Worm (Caenorhabditis elegans) whole organism, L2 larva: ENCODE results near the gene F54F7.14.

Source experiments
- C34F6.9 ChIP-seq: fragments of 150-350 bp; optimal IDR thresholded peaks from 2 replicates; lab custom pipeline; 2014; ENCODE audit warnings: missing biosample characterization, missing genetic modification characterization
- F13H6.1 ChIP-seq: sonication (generic microtip); optimal IDR thresholded peaks from 2 replicates; lab custom pipeline; 2016; ENCODE audit warnings: missing genetic modification characterization, missing compliant biosample characterization
- R02D3.7 ChIP-seq: fragments of 150-350 bp; optimal IDR thresholded peaks from 2 replicates; lab custom pipeline; 2014; ENCODE audit warnings: missing biosample characterization, missing genetic modification characterization
- Y55F3AM.14 ChIP-seq: fragments of 200-800 bp; sonication (Bioruptor generic); optimal IDR thresholded peaks from 2 replicates; lab custom pipeline; 2018; ENCODE audit warnings: mild to moderate bottlenecking, missing genetic modification characterization, missing compliant biosample characterization
- ZK546.5 ChIP-seq: sonication (generic microtip); optimal IDR thresholded peaks from 2 replicates; lab custom pipeline; 2017; ENCODE audit warnings: missing biosample characterization, missing genetic modification characterization
- alr-1 ChIP-seq: fragments of 150-350 bp; optimal IDR thresholded peaks from 2 replicates; lab custom pipeline; 2014; ENCODE audit warnings: missing biosample characterization, missing genetic modification characterization
- ama-1 ChIP-seq: fragments of 150-350 bp; optimal IDR thresholded peaks from 2 replicates; lab custom pipeline; 2018; ENCODE audit warnings: inconsistent platforms
- ceh-82 ChIP-seq: fragments of 150-350 bp; optimal IDR thresholded peaks from 2 replicates; lab custom pipeline; 2014; ENCODE audit warnings: missing biosample characterization, missing genetic modification characterization
- crh-2 ChIP-seq: sonication (generic microtip); optimal IDR thresholded peaks from 2 replicates; lab custom pipeline; 2017; ENCODE audit warnings: missing biosample characterization, missing genetic modification characterization
- dmd-4 ChIP-seq: sonication (generic microtip); optimal IDR thresholded peaks from 2 replicates; lab custom pipeline; 2017; ENCODE audit warnings: missing biosample characterization, missing genetic modification characterization
- elt-1 ChIP-seq: fragments of 150-350 bp; optimal IDR thresholded peaks from 2 replicates; lab custom pipeline; 2014; ENCODE audit warnings: missing biosample characterization, missing genetic modification characterization
- elt-3 ChIP-seq: sonication (generic microtip); optimal IDR thresholded peaks from 2 replicates; lab custom pipeline; 2017; ENCODE audit warnings: missing biosample characterization, missing genetic modification characterization
- gmeb-1 ChIP-seq: fragments of 150-350 bp; optimal IDR thresholded peaks from 2 replicates; lab custom pipeline; 2014; ENCODE audit warnings: missing biosample characterization, missing genetic modification characterization
- lin-13 ChIP-seq: fragments of 150-350 bp; optimal IDR thresholded peaks from 2 replicates; lab custom pipeline; 2014; ENCODE audit warnings: missing biosample characterization, missing genetic modification reagents, missing genetic modification characterization
- lin-39 ChIP-seq: fragments of 150-350 bp; optimal IDR thresholded peaks from 2 replicates; lab custom pipeline; 2014; ENCODE audit warnings: missing biosample characterization, missing genetic modification reagents, missing genetic modification characterization
- mab-5 ChIP-seq: fragments of 150-350 bp; optimal IDR thresholded peaks from 2 replicates; lab custom pipeline; 2014; ENCODE audit warnings: missing biosample characterization, missing genetic modification characterization
- mbf-1 ChIP-seq: sonication (generic microtip); optimal IDR thresholded peaks from 2 replicates; lab custom pipeline; 2017; ENCODE audit warnings: missing biosample characterization, missing genetic modification characterization
- nhr-10 ChIP-seq: sonication (generic microtip); optimal IDR thresholded peaks from 2 replicates; lab custom pipeline; 2017; ENCODE audit warnings: missing biosample characterization, missing genetic modification characterization
- nhr-11 ChIP-seq: fragments of 150-350 bp; optimal IDR thresholded peaks from 2 replicates; lab custom pipeline; 2014; ENCODE audit warnings: missing biosample characterization, missing genetic modification characterization
- nhr-12 ChIP-seq: fragments of 150-350 bp; optimal IDR thresholded peaks from 2 replicates; lab custom pipeline; 2014; ENCODE audit warnings: missing biosample characterization, missing genetic modification characterization
- nhr-129 ChIP-seq: fragments of 150-350 bp; optimal IDR thresholded peaks from 2 replicates; lab custom pipeline; 2014; ENCODE audit warnings: missing biosample characterization, missing genetic modification characterization
- nhr-21 ChIP-seq: fragments of 150-350 bp; optimal IDR thresholded peaks from 2 replicates; lab custom pipeline; 2014; ENCODE audit warnings: missing biosample characterization, missing genetic modification characterization
- nhr-23 ChIP-seq: fragments of 150-350 bp; optimal IDR thresholded peaks from 2 replicates; lab custom pipeline; 2014; ENCODE audit warnings: missing biosample characterization, missing genetic modification reagents, missing genetic modification characterization
- nhr-237 ChIP-seq: fragments of 150-350 bp; optimal IDR thresholded peaks from 2 replicates; lab custom pipeline; 2014; ENCODE audit warnings: missing biosample characterization, missing genetic modification characterization
- nhr-25 ChIP-seq: fragments of 150-350 bp; sonication (generic microtip); optimal IDR thresholded peaks from 3 replicates; lab custom pipeline; 2014; ENCODE audit warnings: missing biosample characterization, missing genetic modification characterization
- nhr-6 ChIP-seq: fragments of 150-350 bp; optimal IDR thresholded peaks from 2 replicates; lab custom pipeline; 2014; ENCODE audit warnings: missing biosample characterization, missing genetic modification characterization
- nhr-77 ChIP-seq: fragments of 150-350 bp; optimal IDR thresholded peaks from 2 replicates; lab custom pipeline; 2014; ENCODE audit warnings: missing biosample characterization, missing genetic modification characterization
- sem-4 ChIP-seq: fragments of 150-350 bp; optimal IDR thresholded peaks from 2 replicates; lab custom pipeline; 2014; ENCODE audit warnings: missing biosample characterization, missing genetic modification reagents, missing genetic modification characterization
- sma-3 ChIP-seq: sonication (generic microtip); optimal IDR thresholded peaks from 2 replicates; lab custom pipeline; 2016; ENCODE audit warnings: missing genetic modification reagents, missing genetic modification characterization, missing compliant biosample characterization
- sma-9 ChIP-seq, 2 experiments: fragments of 150-350 bp in 1 of 2; sonication (generic microtip) in 1 of 2; optimal IDR thresholded peaks; 2 replicates each; lab custom pipeline; 2014 to 2016; ENCODE audit warnings: missing genetic modification characterization in 2 of 2, mild to moderate bottlenecking in 1 of 2, missing biosample characterization in 1 of 2, missing compliant biosample characterization in 1 of 2, missing genetic modification reagents in 1 of 2, moderate library complexity in 1 of 2
- snpc-4 ChIP-seq: fragments of 150-350 bp; optimal IDR thresholded peaks from 2 replicates; lab custom pipeline; 2014; ENCODE audit warnings: missing biosample characterization, missing genetic modification characterization
- unc-39 ChIP-seq: fragments of 150-350 bp; optimal IDR thresholded peaks from 2 replicates; lab custom pipeline; 2014; ENCODE audit warnings: missing biosample characterization, missing genetic modification characterization
- unc-55 ChIP-seq: fragments of 150-350 bp; sonication (generic microtip); optimal IDR thresholded peaks from 3 replicates; lab custom pipeline; 2014; ENCODE audit warnings: missing biosample characterization, missing genetic modification reagents, missing genetic modification characterization
- ztf-11 ChIP-seq: sonication (generic microtip); optimal IDR thresholded peaks from 2 replicates; lab custom pipeline; 2017; ENCODE audit warnings: missing biosample characterization, missing genetic modification characterization
- ztf-4 ChIP-seq: fragments of 150-350 bp; optimal IDR thresholded peaks from 2 replicates; lab custom pipeline; 2014; ENCODE audit warnings: missing biosample characterization, missing genetic modification characterization

Gene F54F7.14

DNA sequence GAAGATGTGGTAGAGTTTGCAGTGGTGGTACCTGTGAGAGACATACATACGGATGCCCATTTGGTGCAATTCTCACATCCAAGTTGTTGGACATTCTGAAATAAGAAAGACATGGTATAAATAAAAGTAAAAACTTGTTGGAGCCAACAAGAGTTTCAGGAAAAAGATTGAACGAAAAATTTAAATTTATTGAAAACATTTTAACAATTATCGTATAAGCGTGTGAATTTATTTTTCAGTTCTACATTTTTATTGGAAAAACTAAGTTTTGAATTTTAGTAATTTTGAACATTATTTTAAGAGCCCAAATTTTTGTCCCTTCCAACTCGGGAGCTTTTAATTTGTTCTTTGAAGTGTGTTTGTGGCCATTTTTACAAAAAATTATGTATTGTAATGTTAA is 4.2 kb downstream of the F54F7.14 start, which contains the start of gene F54F7.8:
F54F7.8 (minus strand) TSS at position 101 of the 400 bp plus-strand sequence.
- TF ChIP-seq unc-55 (GFP tag; lab: Kevin White, UChicago) (no peak), nhr-12 (tag; lab: Kevin White, UChicago) (no peak), dmd-4 (tag; lab: Kevin White, UChicago) (no peak), nhr-237 (no peak), nhr-11 (tag; lab: Kevin White, UChicago) (no peak), F13H6.1 (tag; lab: Kevin White, UChicago) (no peak), elt-1 (tag; lab: Kevin White, UChicago) (no peak), sma-9 (GFP tag; optimal IDR thresholded peaks at IDR 0.05; lab: Kevin White, UChicago) (no peak), sma-9 (tag; optimal IDR thresholded peaks at IDR 0.05; lab: Kevin White, UChicago) (no peak), nhr-21 (tag; lab: Kevin White, UChicago) (no peak), gmeb-1 (no peak), ZK546.5 (tag; lab: Kevin White, UChicago) (no peak), C34F6.9 (tag; lab: Kevin White, UChicago) (no peak), nhr-25 (tag; lab: Kevin White, UChicago) (no peak), mab-5 (tag; lab: Kevin White, UChicago) (no peak), mbf-1 (tag; lab: Kevin White, UChicago) (no peak)
- TF ChIP-seq, all 48 proteins: peak for 0

DNA sequence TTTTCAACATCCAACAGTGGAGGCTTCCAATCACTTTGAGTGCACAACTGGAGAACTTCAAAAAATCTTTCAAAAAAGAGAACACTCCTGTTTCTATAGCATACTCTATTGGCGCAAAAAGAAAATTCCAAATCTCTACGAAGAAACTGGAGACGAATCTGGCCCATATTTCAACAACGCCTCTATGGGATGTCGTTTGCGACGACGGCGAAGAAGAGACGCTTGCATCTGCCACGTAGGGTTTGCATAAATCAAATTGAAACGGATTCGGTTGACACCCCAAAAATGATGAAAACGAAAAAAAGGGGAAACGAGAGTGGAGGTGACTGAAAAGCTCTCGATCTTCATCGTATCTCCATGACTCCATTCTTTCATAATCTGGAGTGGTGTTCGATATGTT is 5.5 kb downstream of the F54F7.14 start:
- no peak for TF ChIP-seq nhr-77
- TF ChIP-seq mab-5 (tag; lab: Kevin White, UChicago) = no peak
- TF ChIP-seq ama-1 (lab: Kevin White, UChicago) = no peak
- TF ChIP-seq, all 48 proteins: peak for 0

DNA sequence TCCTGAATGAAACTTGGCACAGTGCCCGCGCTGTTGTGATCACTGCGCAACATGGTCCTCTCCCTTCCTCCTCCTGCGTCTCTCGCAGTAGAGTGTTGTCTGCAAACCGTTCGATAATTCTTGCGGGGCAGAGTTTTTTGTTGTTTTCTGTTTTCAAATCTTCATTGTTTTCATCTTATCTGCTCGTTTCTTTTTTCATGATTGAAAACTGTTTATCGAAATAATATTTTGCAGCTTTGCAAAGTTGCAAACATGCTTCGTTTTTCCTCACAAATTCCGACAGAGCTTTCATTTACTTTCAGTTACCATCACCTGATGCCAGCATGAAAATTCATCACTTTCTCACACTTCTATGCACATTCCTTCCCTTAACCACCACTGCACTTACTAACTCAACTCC is 6.5 kb downstream of the F54F7.14 start, which contains the start of gene mes-1:
mes-1 (plus strand) TSS at position 301 of the 400 bp plus-strand sequence.
- TF ChIP-seq nhr-23 (no peak), sem-4 (no peak), nhr-129 (no peak), elt-1 (tag; lab: Kevin White, UChicago) (no peak), ceh-82 (tag; lab: Kevin White, UChicago) (no peak), ztf-11 (tag; lab: Kevin White, UChicago) (no peak), nhr-77 (no peak), lin-39 (tag; lab: Kevin White, UChicago) (no peak), nhr-10 (no peak), nhr-11 (tag; lab: Kevin White, UChicago) (no peak), crh-2 (tag; lab: Kevin White, UChicago) (no peak), Y55F3AM.14 (GFP tag; lab: Kevin White, UChicago) (no peak), elt-3 (tag; lab: Kevin White, UChicago) (no peak), R02D3.7 (tag; lab: Kevin White, UChicago) (no peak), unc-39 (no peak), sma-9 (GFP tag; optimal IDR thresholded peaks at IDR 0.05; lab: Kevin White, UChicago) (no peak), sma-9 (tag; optimal IDR thresholded peaks at IDR 0.05; lab: Kevin White, UChicago) (no peak), alr-1 (tag; lab: Kevin White, UChicago) (no peak), mab-5 (tag; lab: Kevin White, UChicago) (no peak), snpc-4 (no peak)

DNA sequence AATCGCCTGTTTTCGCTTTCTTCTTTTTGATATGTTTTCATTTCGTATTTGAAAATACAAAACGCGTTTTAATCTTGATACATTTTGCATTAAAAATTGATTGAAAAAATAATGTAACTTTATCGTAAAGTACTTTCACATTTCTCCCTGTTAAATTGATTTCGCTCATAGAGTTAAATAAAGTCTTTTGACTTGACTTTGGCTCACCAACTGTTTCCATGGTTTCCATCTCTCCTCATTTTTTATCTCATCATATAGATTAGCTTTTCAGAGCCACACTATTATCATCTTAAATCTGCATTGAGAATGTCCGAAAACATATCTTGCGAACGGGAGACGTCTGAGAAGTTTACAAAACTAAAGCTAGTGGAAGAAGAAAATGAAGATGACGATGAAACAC is 12.6 kb downstream of the F54F7.14 start, which contains the start of gene F54F7.10:
F54F7.10 (plus strand) TSS at position 301 of the 400 bp plus-strand sequence.
- no peak for TF ChIP-seq Y55F3AM.14 (GFP tag; lab: Kevin White, UChicago)
- TF ChIP-seq nhr-6 (tag; lab: Kevin White, UChicago) = no peak
- TF ChIP-seq lin-13 (GFP tag; lab: Kevin White, UChicago) = no peak
- TF ChIP-seq ama-1 (lab: Kevin White, UChicago) = no peak
- TF ChIP-seq nhr-129 = no peak
- no peak for TF ChIP-seq dmd-4 (tag; lab: Kevin White, UChicago)
- no peak for TF ChIP-seq mbf-1 (tag; lab: Kevin White, UChicago)
- no peak for TF ChIP-seq nhr-23

DNA sequence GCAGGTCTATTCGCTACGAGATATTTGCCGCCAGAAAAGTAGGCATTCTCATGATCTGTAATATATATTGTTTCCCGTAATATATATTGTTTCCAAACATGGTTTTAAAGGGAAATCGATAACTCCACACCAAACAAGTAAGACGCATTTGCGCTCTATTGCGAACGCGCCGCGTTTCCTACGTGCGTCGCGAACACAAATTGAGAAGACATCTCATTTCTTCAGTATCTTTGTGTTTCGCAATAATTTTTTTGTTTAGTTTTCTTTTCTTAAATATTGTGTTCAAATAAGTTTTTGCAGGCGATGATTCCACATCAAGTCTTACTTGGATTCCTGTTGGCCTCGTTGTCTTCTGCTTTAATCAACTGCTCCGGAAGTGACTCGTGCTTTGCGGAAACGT is 14.4 kb downstream of the F54F7.14 start, which contains the start of gene F54F7.6:
F54F7.6 (plus strand) TSS at position 301 of the 400 bp plus-strand sequence.
- TF ChIP-seq elt-1 (tag; lab: Kevin White, UChicago) (no peak), ama-1 (lab: Kevin White, UChicago) (no peak), Y55F3AM.14 (GFP tag; lab: Kevin White, UChicago) (no peak), sma-3 (GFP tag; lab: Kevin White, UChicago) (no peak), unc-55 (GFP tag; lab: Kevin White, UChicago) (no peak), ztf-4 (tag; lab: Kevin White, UChicago) (no peak)
- TF ChIP-seq, all 48 proteins: peak for 0
